Worm (Caenorhabditis elegans): ENCODE measurements around the gene coa-7.

coa-7 gene

ce11 chrII:11599751-11600150 is 51.2 kb downstream of the coa-7 start, which contains the start of gene npp-5:
npp-5 (minus strand) TSS chrII:11599809.
- TF ChIP-seq nfya-1 (tag; optimal IDR thresholded peaks at IDR 0.05; ENCODE audit: insufficient read depth) (peak; percentile 65), pha-4 (tag; optimal IDR thresholded peaks at IDR 0.05) (peak; percentile 58), ama-1 (optimal IDR thresholded peaks at IDR 0.05) (no peak)
